Fruit fly (Drosophila melanogaster) whole organism: ENCODE results near the gene slow.

Experiments used
- Dll ChIP-seq: fragments of >200 bp; optimal IDR thresholded peaks from 2 replicates; lab custom pipeline; 2017
- pan ChIP-seq: fragments of >200 bp; optimal IDR thresholded peaks from 2 replicates; lab custom pipeline; 2017
- psq ChIP-seq: fragments of >200 bp; optimal IDR thresholded peaks from 2 replicates; lab custom pipeline; 2017
- usp ChIP-seq: fragments of >200 bp; optimal IDR thresholded peaks from 2 replicates; lab custom pipeline; 2017; ENCODE audit warnings: missing biosample characterization, missing genetic modification characterization, mixed read lengths

- TF ChIP-seq usp (GFP tag; lab: Kevin White, UChicago) (no peak), psq (no peak), Dll (lab: Kevin White, UChicago) (no peak), pan (lab: Kevin White, UChicago) (no peak)
These were observed 32.2 kb upstream of the slow start for dm6 chr3L:4352009-4352408.
